Worm (Caenorhabditis elegans) whole organism, L1 larva: Measurements from ENCODE around the gene ttr-16.

Source experiments
- C04F5.9 ChIP-seq: sonication (generic microtip); optimal IDR thresholded peaks from 2 replicates; lab custom pipeline; 2016; ENCODE audit warnings: missing genetic modification characterization, missing compliant biosample characterization
- C16A3.4 ChIP-seq: fragments of 150-350 bp; optimal IDR thresholded peaks from 2 replicates; lab custom pipeline; 2014; ENCODE audit warnings: missing biosample characterization, missing genetic modification characterization
- F16B12.6 ChIP-seq: fragments of 150-350 bp; optimal IDR thresholded peaks from 2 replicates; lab custom pipeline; 2014; ENCODE audit warnings: missing biosample characterization, missing genetic modification characterization
- Y116A8C.19 ChIP-seq: sonication (generic microtip); optimal IDR thresholded peaks from 2 replicates; lab custom pipeline; 2016; ENCODE audit warnings: missing compliant biosample characterization, missing genetic modification characterization, borderline replicate concordance
- aha-1 ChIP-seq: fragments of 150-350 bp; optimal IDR thresholded peaks from 2 replicates; lab custom pipeline; 2014; ENCODE audit warnings: missing biosample characterization, missing genetic modification characterization
- alr-1 ChIP-seq: fragments of 200-800 bp; sonication (Bioruptor generic); optimal IDR thresholded peaks from 2 replicates; lab custom pipeline; 2018; ENCODE audit warnings: borderline replicate concordance, mild to moderate bottlenecking, missing genetic modification characterization, missing compliant biosample characterization
- aly-2 ChIP-seq: fragments of 150-350 bp; optimal IDR thresholded peaks from 2 replicates; lab custom pipeline; 2014; ENCODE audit warnings: missing biosample characterization, missing genetic modification characterization
- ama-1 ChIP-seq: fragments of 150-350 bp; optimal IDR thresholded peaks from 2 replicates; lab custom pipeline; 2014
- blmp-1 ChIP-seq: fragments of 150-350 bp; optimal IDR thresholded peaks from 2 replicates; lab custom pipeline; 2014; ENCODE audit warnings: missing biosample characterization, missing genetic modification characterization
- ceh-8 ChIP-seq: fragments of 200-800 bp; sonication (Bioruptor generic); optimal IDR thresholded peaks from 2 replicates; lab custom pipeline; 2018; ENCODE audit warnings: mild to moderate bottlenecking, missing genetic modification characterization, moderate library complexity, missing compliant biosample characterization
- ceh-82 ChIP-seq, 3 experiments: fragments of 150-350 bp in 1 of 3; sonication (generic microtip) in 2 of 3; optimal IDR thresholded peaks; 2 replicates each; lab custom pipeline; 2014 to 2017; ENCODE audit warnings: missing biosample characterization in 3 of 3, missing genetic modification characterization in 3 of 3
- dpl-1 ChIP-seq, 3 experiments: fragments of 150-350 bp in 2 of 3; sonication (generic microtip) in 1 of 3; optimal IDR thresholded peaks; 2 replicates each; lab custom pipeline; 2014 to 2017; ENCODE audit warnings: missing biosample characterization in 3 of 3, missing genetic modification characterization in 3 of 3, missing genetic modification reagents in 3 of 3
- dsc-1 ChIP-seq: sonication (generic microtip); optimal IDR thresholded peaks from 2 replicates; lab custom pipeline; 2016; ENCODE audit warnings: mild to moderate bottlenecking, missing genetic modification characterization, missing compliant biosample characterization
- egl-27 ChIP-seq, 2 experiments: fragments of 150-350 bp in 1 of 2; sonication (generic microtip); optimal IDR thresholded peaks; 3 replicates each; lab custom pipeline; 2017 to 2018; ENCODE audit warnings: missing biosample characterization in 2 of 2, missing genetic modification characterization in 2 of 2, missing genetic modification reagents in 2 of 2
- elt-2 ChIP-seq: sonication (generic microtip); optimal IDR thresholded peaks from 2 replicates; lab custom pipeline; 2016; ENCODE audit warnings: missing genetic modification characterization, mild to moderate bottlenecking, inconsistent platforms, missing compliant biosample characterization, missing genetic modification reagents
- elt-3 ChIP-seq, 6 experiments: fragments of 150-350 bp in 1 of 6; sonication (generic microtip); optimal IDR thresholded peaks; 2 replicates each; lab custom pipeline; 2017 to 2018; ENCODE audit warnings: missing biosample characterization in 6 of 6, missing genetic modification characterization in 6 of 6, inconsistent platforms in 1 of 6
- ets-5 ChIP-seq: fragments of 200-800 bp; sonication (Bioruptor generic); IDR thresholded peaks from 2 replicates; pipeline ENCODE4 v1.3.6; 2022; ENCODE audit warnings: missing genetic modification characterization, missing compliant biosample characterization
- fkh-10 ChIP-seq: sonication (generic microtip); optimal IDR thresholded peaks from 2 replicates; lab custom pipeline; 2017; ENCODE audit warnings: missing biosample characterization, missing genetic modification reagents, missing genetic modification characterization
- fkh-4 ChIP-seq: sonication (generic microtip); optimal IDR thresholded peaks from 2 replicates; lab custom pipeline; 2016; ENCODE audit warnings: missing compliant biosample characterization, missing genetic modification characterization, borderline replicate concordance
- fkh-8 ChIP-seq: sonication (generic microtip); optimal IDR thresholded peaks from 2 replicates; lab custom pipeline; 2016; ENCODE audit warnings: mild to moderate bottlenecking, missing genetic modification characterization, missing compliant biosample characterization
- grh-1 ChIP-seq: fragments of 200-800 bp; sonication (Bioruptor generic); IDR thresholded peaks from 2 replicates; pipeline ENCODE4 v1.3.6; 2022; ENCODE audit warnings: missing genetic modification reagents, missing genetic modification characterization, missing compliant biosample characterization
- hlh-17 ChIP-seq: fragments of 200-800 bp; sonication (Bioruptor generic); optimal IDR thresholded peaks from 2 replicates; lab custom pipeline; 2018; ENCODE audit warnings: missing genetic modification characterization, mild to moderate bottlenecking, missing compliant biosample characterization, moderate library complexity, borderline replicate concordance
- hlh-4 ChIP-seq: sonication (generic microtip); optimal IDR thresholded peaks from 2 replicates; lab custom pipeline; 2016; ENCODE audit warnings: mild to moderate bottlenecking, missing genetic modification characterization, missing compliant biosample characterization
- hpl-2 ChIP-seq: fragments of 150-350 bp; optimal IDR thresholded peaks from 2 replicates; lab custom pipeline; 2014; ENCODE audit warnings: missing biosample characterization, missing genetic modification reagents, missing genetic modification characterization
- irx-1 ChIP-seq: sonication (generic microtip); optimal IDR thresholded peaks from 2 replicates; lab custom pipeline; 2016; ENCODE audit warnings: missing genetic modification characterization, missing compliant biosample characterization
- isw-1 ChIP-seq: fragments of 200-800 bp; sonication (Bioruptor generic); IDR thresholded peaks from 2 replicates; pipeline ENCODE4 v1.3.6; 2022; ENCODE audit warnings: missing genetic modification characterization, missing compliant biosample characterization
- lin-14 ChIP-seq: fragments of 200-800 bp; sonication (Bioruptor generic); optimal IDR thresholded peaks from 2 replicates; lab custom pipeline; 2018; ENCODE audit warnings: mild to moderate bottlenecking, missing genetic modification characterization, moderate library complexity, missing compliant biosample characterization
- lin-15B ChIP-seq: fragments of 150-350 bp; sonication (generic microtip); optimal IDR thresholded peaks from 3 replicates; lab custom pipeline; 2014; ENCODE audit warnings: missing biosample characterization, missing genetic modification characterization
- lin-35 ChIP-seq, 2 experiments: fragments of 150-350 bp; optimal IDR thresholded peaks; 2 replicates each; lab custom pipeline; 2014; ENCODE audit warnings: missing biosample characterization in 2 of 2, missing genetic modification characterization in 2 of 2, missing genetic modification reagents in 2 of 2
- lir-3 ChIP-seq: sonication (generic microtip); optimal IDR thresholded peaks from 2 replicates; lab custom pipeline; 2016; ENCODE audit warnings: mild to moderate bottlenecking, missing genetic modification characterization, moderate library complexity, missing compliant biosample characterization; ENCODE audit not compliant: poor library complexity
- lsy-2 ChIP-seq, 2 experiments: fragments of 150-350 bp; optimal IDR thresholded peaks; 2 replicates each; lab custom pipeline; 2014; ENCODE audit warnings: missing biosample characterization in 2 of 2, missing genetic modification characterization in 2 of 2
- mab-9 ChIP-seq: fragments of 200-800 bp; sonication (Bioruptor generic); IDR thresholded peaks from 2 replicates; pipeline ENCODE4 v1.3.6; 2022; ENCODE audit warnings: missing genetic modification reagents, missing genetic modification characterization, missing compliant biosample characterization
- mdl-1 ChIP-seq, 2 experiments: fragments of 150-350 bp; optimal IDR thresholded peaks; 2 replicates each; lab custom pipeline; 2014 to 2017; ENCODE audit warnings: missing biosample characterization in 2 of 2, missing genetic modification characterization in 2 of 2, inconsistent platforms in 1 of 2
- mef-2 ChIP-seq: fragments of 150-350 bp; optimal IDR thresholded peaks from 2 replicates; lab custom pipeline; 2014; ENCODE audit warnings: missing biosample characterization, missing genetic modification characterization
- nhr-11 ChIP-seq: fragments of 150-350 bp; optimal IDR thresholded peaks from 2 replicates; lab custom pipeline; 2014; ENCODE audit warnings: missing biosample characterization, missing genetic modification characterization
- nhr-12 ChIP-seq: sonication (generic microtip); optimal IDR thresholded peaks from 2 replicates; lab custom pipeline; 2017; ENCODE audit warnings: missing biosample characterization, missing genetic modification characterization
- nhr-20 ChIP-seq: sonication (generic microtip); optimal IDR thresholded peaks from 2 replicates; lab custom pipeline; 2016; ENCODE audit warnings: mild to moderate bottlenecking, missing genetic modification characterization, missing compliant biosample characterization
- nhr-76 ChIP-seq: sonication (generic microtip); optimal IDR thresholded peaks from 2 replicates; lab custom pipeline; 2017; ENCODE audit warnings: missing biosample characterization, missing genetic modification characterization
- nhr-84 ChIP-seq: sonication (generic microtip); optimal IDR thresholded peaks from 2 replicates; lab custom pipeline; 2017; ENCODE audit warnings: missing biosample characterization, missing genetic modification characterization
- pax-3 ChIP-seq: fragments of 200-800 bp; sonication (Bioruptor generic); optimal IDR thresholded peaks from 2 replicates; lab custom pipeline; 2018; ENCODE audit warnings: mild to moderate bottlenecking, missing genetic modification characterization, moderate library complexity, missing compliant biosample characterization
- pqm-1 ChIP-seq: sonication (generic microtip); optimal IDR thresholded peaks from 3 replicates; lab custom pipeline; 2017; ENCODE audit warnings: missing biosample characterization, missing genetic modification characterization
- snu-23 ChIP-seq: sonication (generic microtip); optimal IDR thresholded peaks from 2 replicates; lab custom pipeline; 2016; ENCODE audit warnings: missing genetic modification characterization, missing compliant biosample characterization
- sox-4 ChIP-seq: sonication (generic microtip); optimal IDR thresholded peaks from 2 replicates; lab custom pipeline; 2016; ENCODE audit warnings: missing genetic modification characterization, missing compliant biosample characterization
- sptf-1 ChIP-seq: fragments of 150-350 bp; optimal IDR thresholded peaks from 2 replicates; lab custom pipeline; 2014; ENCODE audit warnings: missing biosample characterization, missing genetic modification characterization
- sup-37 ChIP-seq: fragments of 200-800 bp; sonication (Bioruptor generic); optimal IDR thresholded peaks from 2 replicates; lab custom pipeline; 2018; ENCODE audit warnings: mild to moderate bottlenecking, missing genetic modification characterization, missing compliant biosample characterization
- swsn-7 ChIP-seq: sonication (generic microtip); optimal IDR thresholded peaks from 2 replicates; lab custom pipeline; 2016; ENCODE audit warnings: missing genetic modification characterization, missing compliant biosample characterization
- tlp-1 ChIP-seq: fragments of 150-350 bp; optimal IDR thresholded peaks from 2 replicates; lab custom pipeline; 2014; ENCODE audit warnings: missing biosample characterization, missing genetic modification characterization
- unc-98 ChIP-seq: fragments of 200-800 bp; sonication (Bioruptor generic); IDR thresholded peaks from 2 replicates; pipeline ENCODE4 v1.3.6; 2022; ENCODE audit warnings: missing genetic modification characterization, missing compliant biosample characterization
- vab-15 ChIP-seq: sonication (generic microtip); optimal IDR thresholded peaks from 2 replicates; lab custom pipeline; 2017; ENCODE audit warnings: missing genotype, mild to moderate bottlenecking, missing genetic modification characterization, missing compliant biosample characterization
- xbp-1 ChIP-seq: sonication (generic microtip); optimal IDR thresholded peaks from 2 replicates; lab custom pipeline; 2016; ENCODE audit warnings: missing genetic modification characterization, missing compliant biosample characterization
- zag-1 ChIP-seq: fragments of 150-350 bp; optimal IDR thresholded peaks from 2 replicates; lab custom pipeline; 2014; ENCODE audit warnings: missing biosample characterization, missing genetic modification characterization
- zip-4 ChIP-seq: fragments of 200-800 bp; sonication (Bioruptor generic); optimal IDR thresholded peaks from 2 replicates; lab custom pipeline; 2018; ENCODE audit warnings: mild to moderate bottlenecking, missing genetic modification characterization, moderate library complexity, missing compliant biosample characterization
- ztf-4 ChIP-seq: fragments of 150-350 bp; optimal IDR thresholded peaks from 2 replicates; lab custom pipeline; 2014; ENCODE audit warnings: missing biosample characterization, missing genetic modification characterization

Gene ttr-16

ce11 chrIV:11027560-11027959 lies 36.4 kb downstream of the ttr-16 start:
- TF ChIP-seq nhr-76 (tag; lab: Kevin White, UChicago) (no peak), lsy-2 (tag; optimal IDR thresholded peaks at IDR 0.05; lab: Kevin White, UChicago) (peak; percentile 78 to 81), isw-1 (GFP tag; lab: Robert Waterston, UW) (no peak), C16A3.4 (peak; percentile 69), zag-1 (no peak), ama-1 (peak; percentile 65), pqm-1 (tag; lab: Kevin White, UChicago) (no peak), ets-5 (GFP tag; lab: Robert Waterston, UW) (no peak), nhr-11 (no peak), hlh-4 (tag; lab: Kevin White, UChicago) (no peak), fkh-8 (peak; percentile 68), dpl-1 (GFP tag; optimal IDR thresholded peaks at IDR 0.05; lab: Kevin White, UChicago) (peak; percentile 45 to 49 (median 47)), Y116A8C.19 (no peak), ceh-8 (GFP tag; lab: Kevin White, UChicago) (no peak), lir-3 (tag; lab: Kevin White, UChicago) (peak; percentile 35), C04F5.9 (tag; lab: Kevin White, UChicago) (no peak), blmp-1 (tag; lab: Kevin White, UChicago) (peak; percentile 77), vab-15 (tag; lab: Kevin White, UChicago) (no peak), xbp-1 (tag; lab: Kevin White, UChicago) (peak; percentile 82), dsc-1 (peak; percentile 66), elt-2 (tag; lab: Kevin White, UChicago) (peak; percentile 9), sptf-1 (no peak), tlp-1 (tag; lab: Kevin White, UChicago) (no peak), irx-1 (tag; lab: Kevin White, UChicago) (peak; percentile 23), nhr-20 (tag; lab: Kevin White, UChicago) (peak; percentile 92), snu-23 (peak; percentile 96), lin-15B (tag; lab: Kevin White, UChicago) (no peak), unc-98 (GFP tag; lab: Robert Waterston, UW) (no peak), mef-2 (tag; lab: Kevin White, UChicago) (peak; percentile 54), nhr-12 (tag; lab: Kevin White, UChicago) (no peak), fkh-10 (GFP tag; lab: Kevin White, UChicago) (no peak), lin-35 (GFP tag; optimal IDR thresholded peaks at IDR 0.05; lab: Kevin White, UChicago) (peak; percentile 68 to 78), pax-3 (tag; lab: Kevin White, UChicago) (no peak), sox-4 (tag; lab: Kevin White, UChicago) (no peak), mab-9 (GFP tag; lab: Robert Waterston, UW) (0 out of 2 replicates have a peak, but pooled peaks have one; percentile 31), egl-27 (tag; optimal IDR thresholded peaks at IDR 0.05; lab: Kevin White, UChicago) (peak; percentile 46 to 69), F16B12.6 (peak; percentile 33), nhr-84 (tag; lab: Kevin White, UChicago) (no peak), grh-1 (GFP tag; lab: Robert Waterston, UW) (peak; percentile 56), aly-2 (peak; percentile 74), hlh-17 (GFP tag; lab: Kevin White, UChicago) (no peak), zip-4 (GFP tag; lab: Kevin White, UChicago) (no peak), elt-3 (tag; optimal IDR thresholded peaks at IDR 0.05; lab: Kevin White, UChicago) (peak in 5 of 6 experiments; percentile 19 to 85 (median 65)), ztf-4 (tag; lab: Kevin White, UChicago) (peak; percentile 92), swsn-7 (tag; lab: Kevin White, UChicago) (peak; percentile 90), hpl-2 (GFP tag; lab: Kevin White, UChicago) (no peak), ceh-82 (tag; optimal IDR thresholded peaks at IDR 0.05; lab: Kevin White, UChicago) (peak; percentile 39 to 70 (median 65)), aha-1 (no peak), sup-37 (no peak), mdl-1 (tag; optimal IDR thresholded peaks at IDR 0.05; lab: Kevin White, UChicago) (peak in 1 of 2 experiments; percentile 72), alr-1 (no peak), fkh-4 (tag; lab: Kevin White, UChicago) (no peak), lin-14 (GFP tag; lab: Kevin White, UChicago) (peak; percentile 95)
